Fruit fly (Drosophila melanogaster) whole organism, adult: Measurements from ENCODE around the gene PH4alphaNE1.

Experiments used
- CG14711 ChIP-seq: fragments of 200-800 bp; sonication (Bioruptor generic); optimal IDR thresholded peaks from 2 replicates; lab custom pipeline; 2018; ENCODE audit warnings: missing biosample characterization, mild to moderate bottlenecking, missing genetic modification characterization, moderate library complexity
- CG33017 ChIP-seq: fragments of 200-800 bp; sonication (Bioruptor generic); optimal IDR thresholded peaks from 2 replicates; lab custom pipeline; 2018; ENCODE audit warnings: missing biosample characterization, mild to moderate bottlenecking, missing genetic modification characterization, moderate library complexity
- CG7045 ChIP-seq: fragments of 200-800 bp; sonication (Bioruptor generic); optimal IDR thresholded peaks from 2 replicates; lab custom pipeline; 2017; ENCODE audit warnings: missing biosample characterization, mild to moderate bottlenecking, missing genetic modification characterization
- Crg-1 ChIP-seq: fragments of 200-800 bp; sonication (Bioruptor generic); optimal IDR thresholded peaks from 2 replicates; lab custom pipeline; 2016; ENCODE audit warnings: missing biosample characterization, missing genetic modification characterization
- Mnt ChIP-seq: fragments of 200-800 bp; sonication (Bioruptor generic); optimal IDR thresholded peaks from 2 replicates; lab custom pipeline; 2016; ENCODE audit warnings: missing biosample characterization, mild to moderate bottlenecking, missing genetic modification characterization
- bab1 ChIP-seq: fragments of 200-800 bp; sonication (Bioruptor generic); optimal IDR thresholded peaks from 3 replicates; lab custom pipeline; 2019; ENCODE audit warnings: missing biosample characterization, mild to moderate bottlenecking, missing genetic modification characterization, moderate library complexity
- cic ChIP-seq: fragments of 200-800 bp; sonication (Bioruptor generic); optimal IDR thresholded peaks from 2 replicates; lab custom pipeline; 2017; ENCODE audit warnings: missing biosample characterization, mild to moderate bottlenecking, missing genetic modification characterization, moderate library complexity
- cnc ChIP-seq, 2 experiments: fragments of >200 bp; optimal IDR thresholded peaks; 2 replicates each; lab custom pipeline; 2017
- kay ChIP-seq: fragments of 200-800 bp; sonication (Bioruptor generic); peaks from one replicate; lab custom pipeline; 2016; ENCODE audit warnings: missing biosample characterization, missing genetic modification characterization, borderline replicate concordance

PH4alphaNE1 gene

dm6 chr3R:30449446-30449845 is 50.7 kb downstream of the PH4alphaNE1 start:
- TF ChIP-seq CG7045 (GFP tag; lab: Kevin White, UChicago) (no peak), Crg-1 (GFP tag; lab: Kevin White, UChicago) (no peak), cic (GFP tag; lab: Kevin White, UChicago) (no peak), CG14711 (tag; lab: Kevin White, UChicago) (no peak), bab1 (GFP tag; lab: Kevin White, UChicago) (no peak), CG33017 (tag; lab: Kevin White, UChicago) (no peak), Mnt (GFP tag; lab: Kevin White, UChicago) (no peak), kay (GFP tag; lab: Kevin White, UChicago) (peak; percentile 40), cnc (optimal IDR thresholded peaks at IDR 0.05; lab: Kevin White, UChicago) (no peak)
